Fruit fly (Drosophila melanogaster): ENCODE data around the gene CG42371.
A peak's percentile ranks its signal among the peaks of the same experiment; 100 is the strongest.

CG42371 gene

dm6 chr2L:2202018-2202852 is 14.8 kb downstream of the CG42371 start (continued):
- TF ChIP-seq CG18599 (GFP tag; optimal IDR thresholded peaks at IDR 0.05) (peak; percentile 95), CG8765 (GFP tag; IDR thresholded peaks at IDR 0.05) (peak; percentile 99), Sox100B (GFP tag; optimal IDR thresholded peaks at IDR 0.05) (peak; percentile 99), MESR4 (GFP tag; optimal IDR thresholded peaks at IDR 0.05) (peak; percentile 75), crc (GFP tag; optimal IDR thresholded peaks at IDR 0.05) (peak; percentile 96), MBD-R2 (GFP tag; IDR thresholded peaks at IDR 0.05) (peak; percentile 81), Doc2 (GFP tag; IDR thresholded peaks at IDR 0.05) (peak; percentile 86), CG13894 (tag; optimal IDR thresholded peaks at IDR 0.05) (no peak), CG12071 (GFP tag; optimal IDR thresholded peaks at IDR 0.05) (peak; percentile 97), dimm (GFP tag; IDR thresholded peaks at IDR 0.05) (peak; percentile 99), sqz (GFP tag; optimal IDR thresholded peaks at IDR 0.05) (peak; percentile 98), tio (GFP tag; optimal IDR thresholded peaks at IDR 0.05) (peak; percentile 97), Dll (GFP tag; IDR thresholded peaks at IDR 0.05; ENCODE audit: partially characterized antibody) (peak; percentile 68; the same call in 3 of the 4 replicates), p53 (GFP tag; optimal IDR thresholded peaks at IDR 0.05) (peak; percentile 91), fd64A (GFP tag; optimal IDR thresholded peaks at IDR 0.05) (peak; percentile 99), fru (optimal IDR thresholded peaks at IDR 0.05) (no peak), bcd (GFP tag; optimal IDR thresholded peaks at IDR 0.05) (peak; percentile 97), Hmx (GFP tag; optimal IDR thresholded peaks at IDR 0.05) (peak; percentile 73), sisA (GFP tag; IDR thresholded peaks at IDR 0.05) (peak; percentile 99), so (GFP tag; IDR thresholded peaks at IDR 0.05) (peak; percentile 99), Camta (GFP tag; optimal IDR thresholded peaks at IDR 0.05) (peak; percentile 99), sna (GFP tag; IDR thresholded peaks at IDR 0.05; ENCODE audit: partially characterized antibody) (peak; percentile 80), pum (GFP tag; optimal IDR thresholded peaks at IDR 0.05) (peak; percentile 99), chm (GFP tag; IDR thresholded peaks at IDR 0.05) (peak; percentile 99), CG11696 (GFP tag; IDR thresholded peaks at IDR 0.05) (peak; percentile 95), CG11093 (GFP tag; IDR thresholded peaks at IDR 0.05) (peak; percentile 99), peb (GFP tag; IDR thresholded peaks at IDR 0.05) (peak; percentile 99), ase (GFP tag; IDR thresholded peaks at IDR 0.05) (peak; percentile 99), CG6791 (GFP tag; IDR thresholded peaks at IDR 0.05; ENCODE audit: partially characterized antibody) (peak; percentile 85), CG17612 (GFP tag; IDR thresholded peaks at IDR 0.05) (peak; percentile 95), CG15696 (tag; optimal IDR thresholded peaks at IDR 0.05) (peak; percentile 99), sd (tag; optimal IDR thresholded peaks at IDR 0.05) (peak; percentile 83), hkb (optimal IDR thresholded peaks at IDR 0.05) (no peak), hkb (GFP tag; IDR thresholded peaks at IDR 0.05) (peak; percentile 99), CG17186 (GFP tag; optimal IDR thresholded peaks at IDR 0.05) (peak; percentile 97), CG12104 (GFP tag; optimal IDR thresholded peaks at IDR 0.05) (peak; percentile 98), Lhr (GFP tag; optimal IDR thresholded peaks at IDR 0.05) (peak; percentile 99), fu2 (GFP tag; optimal IDR thresholded peaks at IDR 0.05) (peak; percentile 75), Dip2 (GFP tag; IDR thresholded peaks at IDR 0.05) (peak; percentile 64), ftz-f1 (GFP tag; optimal IDR thresholded peaks at IDR 0.05) (peak; percentile 83), gcm2 (GFP tag; optimal IDR thresholded peaks at IDR 0.05) (peak; percentile 95), CG9609 (GFP tag; optimal IDR thresholded peaks at IDR 0.05) (peak; percentile 96), Jarid2 (GFP tag; optimal IDR thresholded peaks at IDR 0.05) (peak; percentile 90), CG18476 (GFP tag; optimal IDR thresholded peaks at IDR 0.05) (peak; percentile 98), CG3838 (GFP tag; optimal IDR thresholded peaks at IDR 0.05) (peak; percentile 93), nmo (GFP tag; optimal IDR thresholded peaks at IDR 0.05) (peak; percentile 100), cg (GFP tag; optimal IDR thresholded peaks at IDR 0.05) (peak; percentile 81), CG4424 (GFP tag; optimal IDR thresholded peaks at IDR 0.05) (peak; percentile 99), Doc3 (GFP tag; IDR thresholded peaks at IDR 0.05; ENCODE audit: partially characterized antibody) (peak; percentile 66), CG4360 (GFP tag; IDR thresholded peaks at IDR 0.05) (peak; percentile 93)

Measured in whole organism, embryonic.